Fruit fly (Drosophila melanogaster) whole organism: ENCODE data around the gene swm.

Experiments
- CG8478 ChIP-seq: fragments of >200 bp; optimal IDR thresholded peaks from 2 replicates; lab custom pipeline; 2018; ENCODE audit warnings: inconsistent platforms
- Dll ChIP-seq: fragments of >200 bp; optimal IDR thresholded peaks from 2 replicates; lab custom pipeline; 2017
- EcR ChIP-seq, 2 experiments: fragments of >200 bp; optimal IDR thresholded peaks; 2 replicates each; lab custom pipeline; 2017; ENCODE audit warnings: missing biosample characterization in 2 of 2, missing genetic modification characterization in 2 of 2, missing genetic modification reagents in 2 of 2
- pan ChIP-seq: fragments of >200 bp; optimal IDR thresholded peaks from 2 replicates; lab custom pipeline; 2017
- psq ChIP-seq: fragments of >200 bp; optimal IDR thresholded peaks from 2 replicates; lab custom pipeline; 2017
- usp ChIP-seq: fragments of >200 bp; optimal IDR thresholded peaks from 2 replicates; lab custom pipeline; 2017; ENCODE audit warnings: missing biosample characterization, missing genetic modification characterization, mixed read lengths

The swm gene

DNA sequence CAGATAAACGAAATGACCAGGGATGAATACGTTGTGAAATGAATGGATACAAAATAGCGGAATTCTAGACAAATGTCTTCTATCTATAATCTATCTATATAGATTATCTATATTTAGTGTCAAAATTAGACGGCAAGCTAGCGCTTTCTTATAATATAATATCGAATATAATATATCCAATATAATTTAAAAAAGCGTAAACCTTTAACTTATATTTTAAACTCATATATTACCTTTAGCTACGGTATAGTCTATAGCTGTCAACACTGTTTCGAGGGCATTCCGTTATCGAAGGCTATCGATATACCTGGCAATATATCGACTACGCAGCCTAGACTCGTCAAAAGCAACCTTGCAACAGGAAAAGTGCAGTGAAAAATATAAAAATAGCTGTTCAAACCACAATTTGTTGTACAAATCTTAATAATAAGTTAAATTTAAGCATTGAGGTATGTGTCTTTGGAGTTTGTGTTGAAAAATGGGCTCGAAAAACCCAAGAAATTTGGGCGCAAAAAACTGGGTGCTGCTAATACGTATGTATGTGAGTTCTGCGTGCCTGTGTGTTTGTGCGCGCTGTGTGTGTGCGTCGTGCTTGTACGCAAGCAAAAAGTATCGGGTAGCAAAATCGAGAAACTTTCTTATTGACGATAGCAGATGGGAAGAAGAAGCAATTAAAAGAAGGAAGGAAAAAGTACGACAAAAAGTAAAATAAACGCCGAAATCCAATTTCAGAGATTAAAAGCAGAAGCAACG, at the start of gene swm, which contains the start of gene Ctu2:
swm (plus strand) TSS at position 318 of the 753 bp plus-strand sequence.
Ctu2 (minus strand) TSS at position 320 of the 753 bp plus-strand sequence.
- TF ChIP-seq psq (lab: Kevin White, UChicago) (no peak), pan (no peak), Dll (no peak), usp (no peak)

DNA sequence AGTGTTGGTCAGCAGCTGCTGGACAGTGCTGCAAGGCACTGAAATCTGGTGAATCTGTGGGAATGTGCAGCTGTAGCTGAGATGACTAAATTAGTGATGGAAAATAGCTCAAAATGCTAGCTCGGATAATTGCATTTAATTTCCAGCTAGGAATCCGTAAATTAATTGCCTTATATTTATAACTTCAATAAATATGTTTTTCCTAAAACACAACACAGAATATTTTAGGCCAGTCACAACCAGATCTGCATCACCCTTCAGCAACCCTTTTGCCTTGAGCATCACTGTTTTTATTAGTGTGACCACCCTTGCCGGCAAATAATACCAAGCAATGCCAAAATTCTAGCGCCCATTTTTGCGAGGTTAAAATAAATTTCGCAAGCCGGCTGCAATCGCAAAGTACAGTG, 48.3 kb upstream of the swm start, which contains the start of gene Hs2st:
Hs2st (minus strand) TSS at position 17 of the 407 bp plus-strand sequence.
- TF ChIP-seq psq (lab: Kevin White, UChicago) (no peak), CG8478 (no peak), pan (no peak), usp (no peak), Dll (no peak), EcR (GFP tag; optimal IDR thresholded peaks at IDR 0.05; lab: Kevin White, UChicago) (no peak)

DNA sequence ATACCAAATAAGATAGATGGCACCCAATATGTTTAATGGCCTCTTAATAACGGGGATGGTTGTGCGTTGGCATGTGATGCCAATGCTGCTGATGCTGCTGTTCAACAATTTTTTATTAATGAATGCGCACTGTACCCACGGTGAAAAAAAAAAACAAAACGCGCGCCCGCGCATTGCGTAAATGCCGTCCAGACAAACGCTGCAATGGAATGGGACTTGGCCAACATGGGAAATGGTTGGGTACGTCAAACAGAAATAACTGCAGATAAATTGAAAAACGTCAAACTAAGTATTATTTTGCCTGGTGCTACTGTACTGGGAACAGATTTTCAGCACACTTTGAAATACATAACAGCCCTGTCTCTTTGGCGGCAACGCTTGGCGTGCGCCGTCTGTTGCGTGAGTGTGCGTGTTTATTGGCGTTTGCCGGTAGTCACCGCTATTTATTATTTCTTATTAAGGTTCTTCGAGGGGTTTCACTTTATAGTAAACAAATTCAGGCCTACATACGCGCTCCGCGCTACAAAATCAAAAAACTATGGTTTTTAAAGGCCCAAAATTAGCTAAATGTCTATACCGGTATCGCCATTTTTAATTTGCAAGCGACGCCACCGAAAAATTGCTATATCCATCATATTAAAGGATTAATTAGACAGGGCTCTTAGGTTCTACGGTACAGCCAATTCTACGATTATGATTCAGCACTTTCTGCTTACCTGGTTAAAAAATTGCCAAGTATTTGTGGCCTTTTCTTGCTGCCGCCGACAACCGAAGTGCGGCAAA, 40.3 kb upstream of the swm start:
- TF ChIP-seq pan (no peak), usp (no peak), EcR (GFP tag; optimal IDR thresholded peaks at IDR 0.05; lab: Kevin White, UChicago) (no peak), CG8478 (no peak), psq (lab: Kevin White, UChicago) (no peak), Dll (no peak)

DNA sequence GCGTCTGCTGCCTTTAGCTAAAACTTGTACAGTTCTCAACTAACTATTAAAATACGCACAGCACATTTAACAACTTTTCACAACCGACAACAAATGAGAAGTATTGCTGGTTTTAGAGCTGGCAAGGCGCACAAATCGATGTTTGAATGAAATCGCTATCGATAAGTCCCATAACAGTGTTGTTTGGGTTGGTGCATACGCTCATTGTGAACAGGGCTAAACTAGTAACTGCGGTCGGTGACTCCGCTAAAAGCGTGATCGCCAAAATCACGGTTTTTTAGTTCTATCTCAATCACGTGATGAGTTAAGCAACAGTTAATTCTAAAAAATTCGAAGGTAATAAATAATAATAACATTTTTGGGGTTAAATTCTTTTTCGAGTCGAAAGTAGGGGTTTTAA, 39.7 kb upstream of the swm start, which contains the start of gene Top2:
Top2 (minus strand) TSS at position 110 of the 400 bp plus-strand sequence.
- TF ChIP-seq EcR (GFP tag; optimal IDR thresholded peaks at IDR 0.05; lab: Kevin White, UChicago) (no peak), Dll (no peak), usp (no peak), CG8478 (no peak), psq (lab: Kevin White, UChicago) (no peak), pan (no peak)

DNA sequence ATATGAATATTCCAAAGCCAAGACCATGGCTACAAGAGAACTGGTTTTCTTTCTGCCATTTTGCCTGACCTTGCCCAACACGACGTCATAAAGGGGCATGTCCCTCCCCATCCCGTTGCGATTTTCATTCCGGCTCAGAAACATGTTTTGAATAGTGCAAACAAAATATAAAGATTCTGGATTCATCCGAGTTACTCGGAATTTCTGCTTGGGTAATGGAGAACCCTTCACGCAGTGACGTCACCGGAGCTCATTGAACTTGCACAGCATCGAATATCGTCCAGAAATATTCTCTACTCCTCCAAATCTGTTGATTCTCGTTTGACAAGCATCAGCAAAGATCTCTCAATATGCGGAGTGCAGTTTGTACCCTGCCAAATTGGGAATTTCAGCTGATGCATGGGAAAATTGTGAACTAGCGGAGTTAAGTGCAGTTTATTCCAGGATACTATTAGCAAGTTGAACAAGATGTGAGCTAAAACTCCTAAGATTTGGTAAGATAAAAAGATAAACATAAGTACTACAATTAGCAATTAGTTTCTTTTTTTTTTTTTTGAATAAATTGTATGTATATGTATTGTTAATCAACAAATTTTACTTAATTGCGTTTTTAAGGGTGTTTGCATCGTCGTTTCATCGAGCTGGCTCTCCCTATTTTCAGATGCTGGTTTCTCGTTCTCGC, 38.8 kb upstream of the swm start, which contains the start of gene CG10026:
CG10026 (plus strand) TSS at position 187 of the 682 bp plus-strand sequence.
- TF ChIP-seq EcR (GFP tag; optimal IDR thresholded peaks at IDR 0.05; lab: Kevin White, UChicago) (peak in 1 of 2 experiments; percentile 93), CG8478 (no peak)

DNA sequence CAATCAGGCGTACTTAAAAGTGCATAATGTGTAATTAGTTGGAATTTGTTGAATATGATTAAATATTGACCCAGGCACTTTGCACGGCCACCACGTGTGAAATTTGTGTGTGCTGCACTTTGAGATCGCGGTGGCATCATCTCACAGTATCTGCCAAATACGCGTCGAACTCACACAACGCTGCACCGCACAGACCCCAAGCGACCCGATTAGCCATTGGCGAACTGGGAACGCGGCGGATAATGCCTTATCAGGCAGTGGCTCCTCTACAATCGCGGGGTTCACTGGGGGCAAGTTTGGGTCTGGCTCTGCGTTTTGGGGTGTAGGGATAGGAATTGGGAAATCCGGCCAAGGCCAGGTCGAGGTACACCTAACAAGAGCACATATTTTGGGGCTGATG, 37.8 kb upstream of the swm start:
- TF ChIP-seq usp, result no peak
- no peak for TF ChIP-seq psq (lab: Kevin White, UChicago)

DNA sequence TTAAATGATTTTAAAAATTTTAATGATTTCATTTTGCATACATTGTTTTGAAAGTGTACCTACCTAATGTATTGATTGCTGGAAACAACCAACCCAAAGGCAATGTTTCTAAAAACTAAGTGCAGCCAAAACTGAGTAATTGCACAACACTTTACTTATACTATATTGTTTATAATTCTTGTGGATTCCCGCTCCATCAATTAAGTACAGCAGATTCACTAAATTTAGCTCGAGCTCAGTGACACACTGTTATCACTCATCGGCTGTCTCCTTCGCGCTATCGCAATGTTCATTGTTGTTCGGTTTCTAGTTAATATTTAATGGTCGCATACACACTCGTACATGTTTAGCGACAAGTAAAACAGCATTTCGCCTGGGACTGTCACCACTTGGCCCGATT, 37.3 kb upstream of the swm start:
- no peak for TF ChIP-seq EcR (GFP tag; optimal IDR thresholded peaks at IDR 0.05; lab: Kevin White, UChicago)
- no peak for TF ChIP-seq pan
- no peak for TF ChIP-seq usp
- no peak for TF ChIP-seq CG8478
- TF ChIP-seq Dll, result no peak
- no peak for TF ChIP-seq psq (lab: Kevin White, UChicago)

DNA sequence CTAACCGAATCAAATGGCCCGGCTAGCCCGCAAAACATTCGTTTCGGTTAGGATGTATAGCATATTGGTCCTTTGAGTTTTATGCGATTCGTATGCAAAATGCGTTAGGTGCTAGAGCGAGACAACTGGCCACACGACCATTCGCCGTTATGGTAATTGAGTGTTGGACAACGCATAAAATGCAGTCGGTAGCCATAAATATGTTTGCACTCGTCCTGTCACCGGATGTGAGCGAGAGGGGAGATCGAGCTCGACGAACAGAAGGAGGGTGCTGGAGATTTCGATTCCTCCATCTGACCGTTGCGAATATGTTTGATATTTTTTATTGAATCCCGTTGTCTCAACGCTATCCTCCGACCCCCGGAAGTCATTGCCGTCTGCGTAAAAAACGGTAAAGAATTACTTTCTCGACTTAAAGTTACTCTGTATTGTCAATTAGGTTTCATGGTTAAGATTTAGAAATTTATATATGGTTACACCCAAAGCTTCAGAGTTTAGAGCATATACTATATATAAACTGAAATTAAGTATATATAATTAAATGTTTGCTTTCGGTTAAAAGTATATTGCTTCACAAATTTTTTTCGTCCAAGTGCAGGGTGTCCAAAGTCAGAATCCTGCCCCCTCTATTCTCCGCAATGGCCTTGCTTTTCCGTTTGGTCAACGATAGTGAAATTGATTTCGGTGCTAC, 35.0 kb upstream of the swm start:
- TF ChIP-seq usp (no peak), CG8478 (no peak), psq (lab: Kevin White, UChicago) (no peak), pan (no peak), Dll (no peak), EcR (GFP tag; optimal IDR thresholded peaks at IDR 0.05; lab: Kevin White, UChicago) (no peak)

DNA sequence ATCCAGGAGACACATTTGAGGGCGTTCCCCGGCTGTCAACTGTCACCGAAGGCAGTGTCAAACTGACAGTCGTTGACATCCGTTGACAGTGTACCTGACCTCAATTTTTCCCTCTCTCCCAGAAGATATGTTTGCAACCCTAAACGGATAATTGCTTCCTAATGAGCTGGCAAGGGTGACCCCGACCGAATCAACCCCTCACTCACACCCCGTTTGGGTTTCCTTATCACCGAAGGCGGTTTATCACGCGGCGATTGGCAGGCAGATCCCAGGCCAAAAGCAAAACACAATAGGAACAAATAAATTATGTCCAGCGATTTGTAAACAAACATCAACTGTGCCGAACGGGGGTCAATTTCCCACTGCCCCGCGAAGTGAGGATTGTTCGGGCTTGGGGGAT, 33.6 kb upstream of the swm start:
- TF ChIP-seq usp (no peak), Dll (no peak), pan (no peak), psq (lab: Kevin White, UChicago) (no peak), EcR (GFP tag; optimal IDR thresholded peaks at IDR 0.05; lab: Kevin White, UChicago) (no peak), CG8478 (no peak)

DNA sequence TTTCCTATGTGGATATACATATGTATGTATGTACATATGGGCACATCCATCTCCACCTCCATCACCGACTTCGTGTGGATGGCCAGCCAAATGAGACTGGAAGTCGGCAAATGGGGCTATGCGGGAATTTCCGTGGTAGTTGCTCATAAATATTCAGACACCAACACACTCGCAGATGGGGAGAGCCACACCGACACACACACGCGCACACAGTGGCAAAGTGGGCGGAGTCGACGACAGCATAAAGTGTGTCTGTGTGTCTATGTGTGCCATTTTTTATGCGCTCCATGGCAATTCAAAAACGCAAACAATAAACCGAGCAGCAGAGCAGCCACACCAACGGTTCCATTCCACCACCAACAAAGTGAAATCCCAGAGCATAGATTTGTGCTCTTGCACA, 30.2 kb upstream of the swm start:
- no peak for TF ChIP-seq usp
- no peak for TF ChIP-seq EcR (GFP tag; optimal IDR thresholded peaks at IDR 0.05; lab: Kevin White, UChicago)
- TF ChIP-seq CG8478, result no peak
- TF ChIP-seq psq (lab: Kevin White, UChicago), result no peak
- no peak for TF ChIP-seq Dll
- no peak for TF ChIP-seq pan

DNA sequence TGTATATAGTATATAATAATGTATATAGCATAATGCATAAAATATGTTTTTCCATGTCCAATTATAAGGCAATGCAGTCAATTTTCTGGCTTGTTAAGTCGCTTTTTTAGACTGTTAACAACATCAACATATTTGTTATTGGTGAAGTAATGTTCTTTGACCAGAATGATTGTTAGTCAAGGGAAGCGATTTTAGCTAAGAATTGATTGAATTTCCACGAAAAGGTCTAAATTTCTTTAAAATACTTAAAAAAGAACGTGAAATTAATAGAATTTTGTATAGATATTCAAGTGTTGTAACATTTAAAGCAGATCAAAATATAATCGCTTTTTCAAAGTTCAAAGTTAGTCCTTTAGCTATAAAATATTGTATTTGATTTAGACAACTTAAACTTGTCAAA, 29.6 kb upstream of the swm start:
- TF ChIP-seq EcR (GFP tag; optimal IDR thresholded peaks at IDR 0.05; lab: Kevin White, UChicago), result no peak
- no peak for TF ChIP-seq Dll
- no peak for TF ChIP-seq pan
- TF ChIP-seq usp, result no peak
- no peak for TF ChIP-seq CG8478
- no peak for TF ChIP-seq psq (lab: Kevin White, UChicago)

DNA sequence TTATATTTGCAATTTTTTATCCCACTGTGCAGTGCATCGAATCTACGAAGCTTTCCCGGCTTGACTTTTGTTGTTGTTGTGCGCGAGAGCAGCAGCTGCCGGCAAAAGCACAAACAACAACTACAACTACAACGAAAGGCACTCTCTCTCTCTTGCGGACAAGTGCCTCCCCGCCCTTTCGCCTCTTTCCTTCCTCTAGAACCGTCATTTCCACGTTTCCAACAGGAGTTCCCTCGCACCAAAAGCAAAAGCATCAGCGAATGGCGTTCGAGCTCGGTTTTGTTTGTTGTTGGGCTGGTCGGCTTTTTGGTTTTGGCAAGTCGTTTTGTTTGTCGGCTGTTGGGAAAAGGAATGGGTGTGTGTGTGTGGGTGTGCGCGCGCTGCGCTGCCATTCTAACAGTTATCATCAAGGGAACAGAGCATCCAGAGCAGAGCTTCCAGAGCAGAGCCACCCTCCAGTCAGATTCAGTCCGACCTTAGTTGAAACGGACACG, 29.2 kb upstream of the swm start, which contains the start of gene tj:
tj (plus strand) TSS at position 444 of the 494 bp plus-strand sequence.
- no peak for TF ChIP-seq psq (lab: Kevin White, UChicago)
- TF ChIP-seq CG8478, result no peak
- TF ChIP-seq Dll, result peak; percentile 35
